Fruit fly (Drosophila melanogaster): ENCODE results near the gene Mayo.

dm6 chr3R:31101069-31101468 is 7.9 kb downstream of the Mayo start, which contains the start of gene CG15553:
- TF ChIP-seq Crg-1 (GFP tag; optimal IDR thresholded peaks at IDR 0.05) (no peak), CG14711 (tag; optimal IDR thresholded peaks at IDR 0.05) (no peak), CG12768 (GFP tag; optimal IDR thresholded peaks at IDR 0.05) (no peak), CG33017 (tag; optimal IDR thresholded peaks at IDR 0.05) (no peak), ovo (GFP tag; optimal IDR thresholded peaks at IDR 0.05) (no peak), CG7045 (GFP tag; optimal IDR thresholded peaks at IDR 0.05) (no peak), Hr96 (GFP tag; optimal IDR thresholded peaks at IDR 0.05) (no peak), CG11617 (GFP tag; optimal IDR thresholded peaks at IDR 0.05) (no peak), CG1620 (GFP tag; optimal IDR thresholded peaks at IDR 0.05) (no peak), bab1 (GFP tag; optimal IDR thresholded peaks at IDR 0.05) (no peak), toe (GFP tag; optimal IDR thresholded peaks at IDR 0.05) (no peak), CG7101 (tag; optimal IDR thresholded peaks at IDR 0.05) (no peak), Mnt (GFP tag; optimal IDR thresholded peaks at IDR 0.05) (no peak), kay (GFP tag; ENCODE audit: borderline replicate concordance) (no peak)
